Fruit fly (Drosophila melanogaster) whole organism, embryonic: ENCODE results near the gene Sec13.

Experiments
- Blimp-1 ChIP-seq: fragments of 200-800 bp; sonication (Bioruptor generic); optimal IDR thresholded peaks from 3 replicates; lab custom pipeline; 2018; ENCODE audit warnings: missing biosample characterization, missing genetic modification characterization, mild to moderate bottlenecking, moderate library complexity, missing genetic modification reagents
- BtbVII ChIP-seq: fragments of 200-800 bp; sonication (Bioruptor generic); optimal IDR thresholded peaks from 3 replicates; lab custom pipeline; 2017; ENCODE audit warnings: missing biosample characterization, mild to moderate bottlenecking, missing genetic modification characterization
- Bteb2 ChIP-seq: fragments of 200-800 bp; sonication (Bioruptor generic); optimal IDR thresholded peaks from 2 replicates; lab custom pipeline; 2016; ENCODE audit warnings: missing biosample characterization, missing genetic modification characterization
- CG10431 ChIP-seq: fragments of 200-800 bp; sonication (Bioruptor generic); optimal IDR thresholded peaks from 3 replicates; lab custom pipeline; 2018; ENCODE audit warnings: missing biosample characterization, mild to moderate bottlenecking, missing genetic modification characterization
- CG12071 ChIP-seq: fragments of 200-800 bp; sonication (Bioruptor generic); optimal IDR thresholded peaks from 3 replicates; lab custom pipeline; 2018; ENCODE audit warnings: missing biosample characterization, mild to moderate bottlenecking, missing genetic modification characterization
- CG1233 ChIP-seq: fragments of 200-800 bp; sonication (Bioruptor generic); optimal IDR thresholded peaks from 4 replicates; lab custom pipeline; 2018; ENCODE audit warnings: missing biosample characterization, mild to moderate bottlenecking, missing genetic modification characterization
- CG13123 ChIP-seq: fragments of 200-800 bp; sonication (Bioruptor generic); optimal IDR thresholded peaks from 2 replicates; lab custom pipeline; 2016; ENCODE audit warnings: missing biosample characterization, missing genetic modification characterization
- CG1529 ChIP-seq: fragments of 200-800 bp; sonication (Bioruptor generic); optimal IDR thresholded peaks from 3 replicates; lab custom pipeline; 2018; ENCODE audit warnings: missing biosample characterization, missing genetic modification characterization
- CG15601 ChIP-seq: fragments of 200-800 bp; sonication (Bioruptor generic); optimal IDR thresholded peaks from 3 replicates; lab custom pipeline; 2019; ENCODE audit warnings: missing biosample characterization, mild to moderate bottlenecking, missing genetic modification characterization, moderate library complexity
- CG1603 ChIP-seq: fragments of 200-800 bp; sonication (Bioruptor generic); optimal IDR thresholded peaks from 2 replicates; lab custom pipeline; 2019; ENCODE audit warnings: missing biosample characterization, mild to moderate bottlenecking, missing genetic modification characterization, moderate library complexity
- CG1647 ChIP-seq: fragments of 200-800 bp; sonication (Bioruptor generic); optimal IDR thresholded peaks from 3 replicates; lab custom pipeline; 2016; ENCODE audit warnings: missing biosample characterization, missing genetic modification characterization
- CG16863 ChIP-seq: fragments of 200-800 bp; sonication (Bioruptor generic); optimal IDR thresholded peaks from 3 replicates; lab custom pipeline; 2016; ENCODE audit warnings: missing biosample characterization, missing genetic modification characterization
- CG17361 ChIP-seq: fragments of 200-800 bp; sonication (Bioruptor generic); IDR thresholded peaks from 3 replicates; pipeline ENCODE4 v1.3.6; 2022; ENCODE audit warnings: missing biosample characterization, missing genetic modification characterization
- CG17802 ChIP-seq: fragments of 200-800 bp; sonication (Bioruptor generic); optimal IDR thresholded peaks from 2 replicates; lab custom pipeline; 2018; ENCODE audit warnings: missing biosample characterization, mild to moderate bottlenecking, missing genetic modification characterization, moderate library complexity
- CG18011 ChIP-seq: fragments of 200-800 bp; sonication (Bioruptor generic); optimal IDR thresholded peaks from 2 replicates; lab custom pipeline; 2017; ENCODE audit warnings: missing biosample characterization, missing genetic modification characterization, mild to moderate bottlenecking, moderate library complexity, missing genotype
- CG2120 ChIP-seq: fragments of 200-800 bp; sonication (Bioruptor generic); optimal IDR thresholded peaks from 3 replicates; lab custom pipeline; 2016; ENCODE audit warnings: missing biosample characterization, missing genetic modification characterization
- CG3995 ChIP-seq: fragments of 200-800 bp; sonication (Bioruptor generic); optimal IDR thresholded peaks from 3 replicates; lab custom pipeline; 2016; ENCODE audit warnings: missing biosample characterization, missing genetic modification characterization
- CG4707 ChIP-seq: fragments of 200-800 bp; sonication (Bioruptor generic); optimal IDR thresholded peaks from 2 replicates; lab custom pipeline; 2018; ENCODE audit warnings: missing biosample characterization, mild to moderate bottlenecking, missing genetic modification characterization, moderate library complexity
- CG6683 ChIP-seq: fragments of 200-800 bp; sonication (Bioruptor generic); optimal IDR thresholded peaks from 2 replicates; lab custom pipeline; 2017; ENCODE audit warnings: missing biosample characterization, mild to moderate bottlenecking, missing genetic modification characterization, missing genetic modification reagents
- CG6854 ChIP-seq: fragments of 200-800 bp; sonication (Bioruptor generic); optimal IDR thresholded peaks from 3 replicates; lab custom pipeline; 2017; ENCODE audit warnings: missing biosample characterization, mild to moderate bottlenecking, missing genetic modification characterization
- CG8089 ChIP-seq: fragments of 200-800 bp; sonication (Bioruptor generic); optimal IDR thresholded peaks from 3 replicates; lab custom pipeline; 2016; ENCODE audit warnings: missing biosample characterization, missing genetic modification characterization
- HmgZ ChIP-seq: fragments of 200-800 bp; sonication (Bioruptor generic); optimal IDR thresholded peaks from 2 replicates; lab custom pipeline; 2018; ENCODE audit warnings: missing biosample characterization, mild to moderate bottlenecking, missing genetic modification characterization
- MBD-R2 ChIP-seq: fragments of 200-800 bp; sonication (Bioruptor generic); IDR thresholded peaks from 2 replicates; pipeline ENCODE4 v1.3.6; 2022; ENCODE audit warnings: missing biosample characterization, missing genetic modification characterization
- Med ChIP-seq: fragments of 200-800 bp; sonication (Bioruptor generic); peaks from one replicate; lab custom pipeline; 2016; ENCODE audit warnings: missing biosample characterization, missing genetic modification characterization, mild to moderate bottlenecking, inconsistent platforms, moderate library complexity
- Mes4 ChIP-seq: fragments of 200-800 bp; sonication (Bioruptor generic); optimal IDR thresholded peaks from 2 replicates; lab custom pipeline; 2016; ENCODE audit warnings: missing biosample characterization, missing genetic modification characterization
- Poxn ChIP-seq: fragments of 200-800 bp; sonication (Bioruptor generic); IDR thresholded peaks from 2 replicates; pipeline ENCODE4 v1.3.6; 2022; ENCODE audit warnings: missing biosample characterization, missing genetic modification characterization
- Spps ChIP-seq: fragments of 200-800 bp; sonication (Bioruptor generic); optimal IDR thresholded peaks from 2 replicates; lab custom pipeline; 2018; ENCODE audit warnings: missing biosample characterization, mild to moderate bottlenecking, missing genetic modification characterization
- Ssrp ChIP-seq: fragments of 200-800 bp; sonication (Bioruptor generic); optimal IDR thresholded peaks from 2 replicates; lab custom pipeline; 2018; ENCODE audit warnings: missing biosample characterization, mild to moderate bottlenecking, missing genetic modification characterization, moderate library complexity
- Trl ChIP-seq, 3 experiments: fragments of >200 bp in 2 of 3; fragments of 200-800 bp in 1 of 3; sonication (Bioruptor generic) in 1 of 3; optimal IDR thresholded peaks; 2 replicates in 1 of 3; 3 replicates in 2 of 3; lab custom pipeline; 2016 to 2017; ENCODE audit warnings: missing biosample characterization in 1 of 3, missing genetic modification characterization in 1 of 3
- Xrp1 ChIP-seq: fragments of 200-800 bp; sonication (Bioruptor generic); IDR thresholded peaks from 2 replicates; pipeline ENCODE4 v1.3.6; 2022; ENCODE audit warnings: missing biosample characterization, missing genetic modification characterization
- az2 ChIP-seq: fragments of 200-800 bp; sonication (Bioruptor generic); optimal IDR thresholded peaks from 3 replicates; lab custom pipeline; 2016; ENCODE audit warnings: missing biosample characterization, missing genetic modification characterization
- caup ChIP-seq: fragments of 200-800 bp; sonication (Bioruptor generic); optimal IDR thresholded peaks from 3 replicates; lab custom pipeline; 2017; ENCODE audit warnings: missing biosample characterization, mild to moderate bottlenecking, missing genetic modification characterization, moderate library complexity; ENCODE audit not compliant: severe bottlenecking
- dmrt99B ChIP-seq: fragments of 200-800 bp; sonication (Bioruptor generic); optimal IDR thresholded peaks from 2 replicates; lab custom pipeline; 2018; ENCODE audit warnings: missing biosample characterization, mild to moderate bottlenecking, missing genetic modification characterization, moderate library complexity
- dpn ChIP-seq, 2 experiments: fragments of 200-800 bp; sonication (Bioruptor generic); optimal IDR thresholded peaks; 3 replicates each; lab custom pipeline; 2016; ENCODE audit warnings: missing biosample characterization in 2 of 2, missing genetic modification characterization in 2 of 2
- emc ChIP-seq: fragments of 200-800 bp; sonication (Bioruptor generic); optimal IDR thresholded peaks from 2 replicates; lab custom pipeline; 2016; ENCODE audit warnings: missing biosample characterization, missing genetic modification characterization
- gcm ChIP-seq: fragments of 200-800 bp; sonication (Bioruptor generic); optimal IDR thresholded peaks from 2 replicates; lab custom pipeline; 2019; ENCODE audit warnings: missing biosample characterization, mild to moderate bottlenecking, missing genetic modification characterization, moderate library complexity
- inv ChIP-seq: fragments of 200-800 bp; sonication (Bioruptor generic); IDR thresholded peaks from 2 replicates; pipeline ENCODE4 v1.3.6; 2022; ENCODE audit warnings: missing biosample characterization, missing genetic modification characterization; ENCODE audit not compliant: partially characterized antibody
- jing ChIP-seq: fragments of 200-800 bp; sonication (Bioruptor generic); optimal IDR thresholded peaks from 2 replicates; lab custom pipeline; 2018; ENCODE audit warnings: missing biosample characterization, mild to moderate bottlenecking, missing genetic modification characterization
- kni ChIP-seq: fragments of 200-800 bp; sonication (Bioruptor generic); optimal IDR thresholded peaks from 3 replicates; lab custom pipeline; 2017; ENCODE audit warnings: mild to moderate bottlenecking, missing biosample characterization, missing genetic modification reagents, missing genetic modification characterization
- lmd ChIP-seq: fragments of 200-800 bp; sonication (Bioruptor generic); IDR thresholded peaks from 2 replicates; pipeline ENCODE4 v1.3.6; 2022; ENCODE audit warnings: missing biosample characterization, missing genetic modification characterization
- prd ChIP-seq, 3 experiments: fragments of >200 bp in 2 of 3; fragments of 200-800 bp in 1 of 3; sonication (Bioruptor generic) in 1 of 3; optimal IDR thresholded peaks in 2 of 3; IDR thresholded peaks in 1 of 3; 2 replicates in 2 of 3; 3 replicates in 1 of 3; pipeline versions ENCODE4 v1.3.6 to Lab custom; 2017 to 2022; ENCODE audit warnings: missing biosample characterization in 1 of 3, missing genetic modification characterization in 1 of 3
- pzg ChIP-seq: fragments of 200-800 bp; sonication (Bioruptor generic); optimal IDR thresholded peaks from 3 replicates; lab custom pipeline; 2018; ENCODE audit warnings: missing biosample characterization, mild to moderate bottlenecking, missing genetic modification characterization, moderate library complexity
- scrt ChIP-seq: fragments of 200-800 bp; sonication (Bioruptor generic); optimal IDR thresholded peaks from 2 replicates; lab custom pipeline; 2018; ENCODE audit warnings: missing biosample characterization, mild to moderate bottlenecking, missing genetic modification characterization, moderate library complexity
- sd ChIP-seq: fragments of 200-800 bp; sonication (Bioruptor generic); optimal IDR thresholded peaks from 3 replicates; lab custom pipeline; 2018; ENCODE audit warnings: missing biosample characterization, mild to moderate bottlenecking, missing genetic modification characterization, moderate library complexity
- tgo ChIP-seq: fragments of 200-800 bp; sonication (Bioruptor generic); IDR thresholded peaks from 3 replicates; pipeline ENCODE4 v1.3.6; 2022; ENCODE audit warnings: missing biosample characterization, missing genetic modification characterization
- ttk ChIP-seq: fragments of 200-800 bp; sonication (Bioruptor generic); IDR thresholded peaks from 2 replicates; pipeline ENCODE4 v2.1.2; 2022; ENCODE audit warnings: missing biosample characterization, missing genetic modification characterization
- zfh1 ChIP-seq: fragments of 200-800 bp; sonication (Bioruptor generic); IDR thresholded peaks from 3 replicates; pipeline ENCODE4 v1.3.6; 2022; ENCODE audit warnings: missing biosample characterization, missing genetic modification characterization

Sec13 gene

DNA sequence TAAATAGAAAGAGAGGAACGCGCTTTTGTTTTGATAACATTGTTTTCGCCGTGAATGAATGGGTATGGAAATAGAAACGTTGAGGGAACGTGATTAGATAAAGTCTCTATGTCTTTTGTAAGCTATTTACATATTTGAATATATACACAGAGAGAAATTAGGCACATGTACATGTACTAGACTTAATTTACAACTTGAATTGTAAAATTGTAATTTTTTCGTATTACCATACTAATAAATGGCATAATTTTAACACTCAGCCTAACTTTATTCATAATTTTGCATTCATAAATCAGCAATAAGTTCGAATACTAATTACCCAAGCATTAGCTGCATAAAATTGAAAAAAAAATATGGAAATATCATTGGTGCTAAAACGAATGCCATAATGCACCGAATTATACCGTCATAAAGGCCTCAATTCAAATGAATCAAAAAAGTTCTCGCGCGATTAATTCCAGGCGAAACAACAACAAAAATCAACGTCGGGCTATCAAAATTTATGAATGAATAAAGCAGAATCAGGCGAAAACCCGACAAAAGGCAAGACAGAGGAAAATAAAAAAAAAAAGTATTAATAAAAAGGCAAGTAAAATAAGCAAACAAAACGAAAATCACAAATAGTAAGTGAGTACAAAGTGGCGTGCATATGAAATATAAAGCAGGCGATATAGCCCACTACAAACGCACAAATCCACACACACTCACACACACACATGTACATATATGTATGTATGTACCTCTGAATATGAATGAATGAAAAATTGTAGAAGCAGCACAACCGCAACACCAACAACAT, 23.3 kb upstream of the Sec13 start (continued):
- TF ChIP-seq kni (GFP tag; lab: Kevin White, UChicago) (no peak), CG4707 (GFP tag; lab: Kevin White, UChicago) (no peak), az2 (peak; percentile 32), CG1647 (GFP tag; lab: Kevin White, UChicago) (no peak), Med (GFP tag; lab: Kevin White, UChicago) (peak; percentile 88), CG17361 (peak; percentile 79), MBD-R2 (no peak), Xrp1 (peak; percentile 69; the same call in 1 of the 2 replicates), Ssrp (tag; lab: Kevin White, UChicago) (peak; percentile 56), CG6683 (GFP tag; lab: Kevin White, UChicago) (peak; percentile 7), Trl (optimal IDR thresholded peaks at IDR 0.05; lab: Kevin White, UChicago) (no peak), Trl (GFP tag; optimal IDR thresholded peaks at IDR 0.05; lab: Kevin White, UChicago) (peak; percentile 31), prd (optimal IDR thresholded peaks at IDR 0.05; lab: Kevin White, UChicago) (no peak), prd (GFP tag; IDR thresholded peaks at IDR 0.05; lab: Robert Waterston, UW) (peak; percentile 14; the same call in 1 of the 3 replicates), pzg (GFP tag; lab: Kevin White, UChicago) (no peak), inv (GFP tag; lab: Robert Waterston, UW) (no peak), CG15601 (tag; lab: Kevin White, UChicago) (peak; percentile 62), jing (GFP tag; lab: Kevin White, UChicago) (peak; percentile 34), sd (tag; lab: Kevin White, UChicago) (no peak), BtbVII (GFP tag; lab: Kevin White, UChicago) (peak; percentile 31), Blimp-1 (GFP tag; lab: Kevin White, UChicago) (peak; percentile 63), CG10431 (GFP tag; lab: Kevin White, UChicago) (no peak), CG1603 (tag; lab: Kevin White, UChicago) (peak; percentile 59), emc (GFP tag; lab: Kevin White, UChicago) (peak; percentile 14), dpn (GFP tag; optimal IDR thresholded peaks at IDR 0.05; lab: Kevin White, UChicago) (peak; percentile 46 to 63), CG13123 (GFP tag; lab: Kevin White, UChicago) (no peak), Poxn (GFP tag; lab: Robert Waterston, UW) (no peak), CG2120 (GFP tag; lab: Kevin White, UChicago) (peak; percentile 70), CG6854 (GFP tag; lab: Kevin White, UChicago) (peak; percentile 62), Mes4 (GFP tag; lab: Kevin White, UChicago) (peak; percentile 26), zfh1 (GFP tag; lab: Robert Waterston, UW) (no peak), gcm (no peak), CG18011 (GFP tag; lab: Kevin White, UChicago) (no peak), scrt (peak; percentile 21), HmgZ (tag; lab: Kevin White, UChicago) (peak; percentile 28), CG17802 (no peak), lmd (no peak; the same call in 1 of the 2 replicates), CG8089 (GFP tag; lab: Kevin White, UChicago) (no peak), CG16863 (GFP tag; lab: Kevin White, UChicago) (peak; percentile 24), CG3995 (peak; percentile 11), ttk (GFP tag; lab: Robert Waterston, UW) (no peak), CG12071 (peak; percentile 58), dmrt99B (tag; lab: Kevin White, UChicago) (peak; percentile 73), Bteb2 (GFP tag; lab: Kevin White, UChicago) (peak; percentile 46), CG1529 (GFP tag; lab: Kevin White, UChicago) (peak; percentile 56), caup (GFP tag; lab: Kevin White, UChicago) (peak; percentile 24), CG1233 (GFP tag; lab: Kevin White, UChicago) (peak; percentile 39), tgo (GFP tag; lab: Robert Waterston, UW) (no peak), Spps (tag; lab: Kevin White, UChicago) (peak; percentile 28)
